Fruit fly (Drosophila melanogaster) whole organism, pupa: ENCODE results near the gene Oseg1.

ENCODE experiments used
- CG13204 ChIP-seq: fragments of 200-800 bp; sonication (Bioruptor generic); optimal IDR thresholded peaks from 2 replicates; lab custom pipeline; 2018; ENCODE audit warnings: missing biosample characterization, mild to moderate bottlenecking, missing genetic modification characterization, moderate library complexity
- CG14655 ChIP-seq: fragments of 200-800 bp; sonication (Bioruptor generic); optimal IDR thresholded peaks from 3 replicates; lab custom pipeline; 2017; ENCODE audit warnings: mild to moderate bottlenecking, missing biosample characterization, missing genetic modification reagents, missing genetic modification characterization
- CG15710 ChIP-seq: fragments of 200-800 bp; sonication (Bioruptor generic); optimal IDR thresholded peaks from 2 replicates; lab custom pipeline; 2018; ENCODE audit warnings: missing biosample characterization, mild to moderate bottlenecking, missing genetic modification characterization, moderate library complexity
- CG17806 ChIP-seq: fragments of 200-800 bp; sonication (Bioruptor generic); optimal IDR thresholded peaks from 2 replicates; lab custom pipeline; 2018; ENCODE audit warnings: missing biosample characterization, mild to moderate bottlenecking, missing genetic modification characterization, moderate library complexity
- CG32121 ChIP-seq: fragments of 200-800 bp; sonication (Bioruptor generic); IDR thresholded peaks from 2 replicates; pipeline ENCODE4 v1.3.6; 2022; ENCODE audit warnings: missing biosample characterization, missing genetic modification characterization
- CG8159 ChIP-seq: fragments of 200-800 bp; sonication (Bioruptor generic); optimal IDR thresholded peaks from 3 replicates; lab custom pipeline; 2018; ENCODE audit warnings: missing biosample characterization, mild to moderate bottlenecking, missing genetic modification characterization, moderate library complexity
- D1 ChIP-seq: fragments of 200-800 bp; sonication (Bioruptor generic); optimal IDR thresholded peaks from 2 replicates; lab custom pipeline; 2018; ENCODE audit warnings: missing biosample characterization, mild to moderate bottlenecking, missing genetic modification characterization, moderate library complexity
- Ets98B ChIP-seq: fragments of 200-800 bp; sonication (Bioruptor generic); IDR thresholded peaks from 2 replicates; pipeline ENCODE4 v1.3.6; 2022; ENCODE audit warnings: missing biosample characterization, missing genetic modification characterization
- Pif1A ChIP-seq: fragments of 200-800 bp; sonication (Bioruptor generic); optimal IDR thresholded peaks from 3 replicates; lab custom pipeline; 2016; ENCODE audit warnings: missing biosample characterization, missing genetic modification characterization
- Pif1B ChIP-seq: fragments of 200-800 bp; sonication (Bioruptor generic); optimal IDR thresholded peaks from 3 replicates; lab custom pipeline; 2016; ENCODE audit warnings: missing biosample characterization, missing genetic modification characterization
- Snoo ChIP-seq: fragments of 200-800 bp; sonication (Bioruptor generic); optimal IDR thresholded peaks from 3 replicates; lab custom pipeline; 2017; ENCODE audit warnings: missing biosample characterization, mild to moderate bottlenecking, missing genetic modification characterization, inconsistent platforms
- rn ChIP-seq: fragments of 200-800 bp; sonication (Bioruptor generic); IDR thresholded peaks from 2 replicates; pipeline ENCODE4 v1.3.6; 2022; ENCODE audit warnings: missing biosample characterization, missing genetic modification characterization

dm6 chr3L:8445027-8445426 lies 32.4 kb upstream of the Oseg1 start:
- no peak for TF ChIP-seq Pif1A (GFP tag; lab: Kevin White, UChicago)
- peak; percentile 63 for TF ChIP-seq CG8159 (tag; lab: Kevin White, UChicago)
- no peak for TF ChIP-seq Ets98B (GFP tag; lab: Robert Waterston, UW)
- peak; percentile 55 for TF ChIP-seq CG17806
- no peak for TF ChIP-seq CG13204 (GFP tag; lab: Kevin White, UChicago)
- TF ChIP-seq CG15710 (tag; lab: Kevin White, UChicago): peak; percentile 48
- peak; percentile 42 for TF ChIP-seq D1 (tag; lab: Kevin White, UChicago)
- TF ChIP-seq Snoo (tag; lab: Kevin White, UChicago): peak; percentile 28
- no peak for TF ChIP-seq CG32121 (GFP tag; lab: Robert Waterston, UW)
- peak; percentile 8 for TF ChIP-seq Pif1B (GFP tag; lab: Kevin White, UChicago)
- peak; percentile 38 for TF ChIP-seq CG14655 (GFP tag; lab: Kevin White, UChicago)
- TF ChIP-seq rn (GFP tag; lab: Robert Waterston, UW): no peak
